2 fruit fly cellular contexts compared by ENCODE assay signal in the genomic region with DNA sequence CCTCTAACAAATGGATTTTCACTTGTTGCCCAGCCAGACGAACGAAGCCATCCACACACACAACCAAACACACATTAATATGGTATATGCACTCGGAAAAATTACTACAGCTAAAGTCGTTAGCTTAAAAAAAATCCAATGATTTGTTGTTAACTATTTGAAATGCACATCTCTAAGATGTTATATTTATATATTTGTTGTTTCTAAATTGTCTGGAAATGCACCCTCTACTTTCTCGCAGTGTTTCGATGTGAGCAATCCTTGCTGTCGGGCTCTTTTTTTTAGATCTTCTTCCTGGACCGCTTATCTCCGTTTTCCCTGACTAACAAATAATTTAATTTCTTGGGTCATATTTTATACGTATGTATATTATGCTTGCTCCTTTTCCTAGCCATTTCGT.
TF ChIP-seq lines count a peak whose summit lies in the region.

No protein-coding gene starts in this region.

- TF ChIP-seq CTCF in whole organism, embryonic (GFP tag; optimal IDR thresholded peaks at IDR 0.05; lab: Kevin White, UChicago): no peak

TF ChIP-seq in whole organism, embryonic, 481 proteins besides CTCF, POLR2A, EP300 and RAD21 (continues in another document):
- TF ChIP-seq H2.0 (GFP tag; IDR thresholded peaks at IDR 0.05; lab: Robert Waterston, UW): no peak
- TF ChIP-seq Ets65A (GFP tag; lab: Kevin White, UChicago): no peak
- TF ChIP-seq Sin3A (optimal IDR thresholded peaks at IDR 0.05; lab: Kevin White, UChicago): no peak
- peak; percentile 46 for TF ChIP-seq CG18599 (GFP tag; optimal IDR thresholded peaks at IDR 0.05; lab: Kevin White, UChicago)
- TF ChIP-seq sens (GFP tag; lab: Kevin White, UChicago): peak; percentile 25
- no peak for TF ChIP-seq pb (GFP tag; optimal IDR thresholded peaks at IDR 0.05; lab: Kevin White, UChicago)
- peak; percentile 37 for TF ChIP-seq CG2120 (GFP tag; optimal IDR thresholded peaks at IDR 0.05; lab: Kevin White, UChicago)
- no peak for TF ChIP-seq CG11695 (GFP tag; IDR thresholded peaks at IDR 0.05; lab: Robert Waterston, UW)
- TF ChIP-seq p53 (GFP tag; optimal IDR thresholded peaks at IDR 0.05; lab: Kevin White, UChicago): no peak
- TF ChIP-seq Fer1 (GFP tag; optimal IDR thresholded peaks at IDR 0.05; lab: Kevin White, UChicago): peak; percentile 9
- no peak for TF ChIP-seq CG11247 (GFP tag; IDR thresholded peaks at IDR 0.05; lab: Robert Waterston, UW)
- TF ChIP-seq lab (GFP tag; optimal IDR thresholded peaks at IDR 0.05; lab: Kevin White, UChicago): peak; percentile 43
- no peak for TF ChIP-seq pnt (GFP tag; optimal IDR thresholded peaks at IDR 0.05; lab: Kevin White, UChicago)
- no peak for TF ChIP-seq Hsf (GFP tag; optimal IDR thresholded peaks at IDR 0.05; lab: Kevin White, UChicago)
- TF ChIP-seq Hmr (GFP tag; optimal IDR thresholded peaks at IDR 0.05; lab: Kevin White, UChicago): peak; percentile 45
- no peak for TF ChIP-seq Bgb (GFP tag; IDR thresholded peaks at IDR 0.05; lab: Robert Waterston, UW; ENCODE audit: partially characterized antibody)
- TF ChIP-seq vvl (GFP tag; IDR thresholded peaks at IDR 0.05; lab: Robert Waterston, UW): no peak
- no peak for TF ChIP-seq prd (optimal IDR thresholded peaks at IDR 0.05; lab: Kevin White, UChicago)
- 0 out of 3 replicates have a peak, but pooled peaks have one; percentile 5 for TF ChIP-seq prd (GFP tag; IDR thresholded peaks at IDR 0.05; lab: Robert Waterston, UW)
- no peak for TF ChIP-seq CG12219 (GFP tag; optimal IDR thresholded peaks at IDR 0.05; lab: Kevin White, UChicago)
- no peak for TF ChIP-seq crc (GFP tag; optimal IDR thresholded peaks at IDR 0.05; lab: Kevin White, UChicago)
- no peak for TF ChIP-seq esg (GFP tag; conservative IDR thresholded peaks at IDR 0.05; lab: Robert Waterston, UW)
- no peak for TF ChIP-seq cas (GFP tag; IDR thresholded peaks at IDR 0.05; lab: Robert Waterston, UW)
- TF ChIP-seq z (GFP tag; IDR thresholded peaks at IDR 0.05; lab: Robert Waterston, UW): no peak
- TF ChIP-seq CG17568 (GFP tag; optimal IDR thresholded peaks at IDR 0.05; lab: Kevin White, UChicago): no peak
- TF ChIP-seq gem (tag; optimal IDR thresholded peaks at IDR 0.05; lab: Kevin White, UChicago): peak; percentile 42
- TF ChIP-seq CG7963 (GFP tag; IDR thresholded peaks at IDR 0.05; lab: Robert Waterston, UW; ENCODE audit: partially characterized antibody): no peak
- TF ChIP-seq hb (GFP tag; IDR thresholded peaks at IDR 0.05; lab: Robert Waterston, UW; ENCODE audit: partially characterized antibody): no peak
- no peak for TF ChIP-seq bab2 (GFP tag; optimal IDR thresholded peaks at IDR 0.05; lab: Kevin White, UChicago)
- TF ChIP-seq Hey (tag; optimal IDR thresholded peaks at IDR 0.05; lab: Kevin White, UChicago): no peak
- TF ChIP-seq croc (GFP tag; conservative IDR thresholded peaks at IDR 0.05; lab: Robert Waterston, UW): no peak
- no peak for TF ChIP-seq Hr39 (optimal IDR thresholded peaks at IDR 0.05; lab: Kevin White, UChicago)
- peak; percentile 73 for TF ChIP-seq scrt (GFP tag; optimal IDR thresholded peaks at IDR 0.05; lab: Kevin White, UChicago)
- no peak for TF ChIP-seq CG4854 (GFP tag; optimal IDR thresholded peaks at IDR 0.05; lab: Kevin White, UChicago)
- no peak for TF ChIP-seq Drgx (GFP tag; IDR thresholded peaks at IDR 0.05; lab: Robert Waterston, UW)
- peak; percentile 26 for TF ChIP-seq CG2678 (tag; optimal IDR thresholded peaks at IDR 0.05; lab: Kevin White, UChicago)
- no peak for TF ChIP-seq CG31388 (GFP tag; optimal IDR thresholded peaks at IDR 0.05; lab: Kevin White, UChicago)
- no peak for TF ChIP-seq CG32532 (GFP tag; IDR thresholded peaks at IDR 0.05; lab: Robert Waterston, UW)
- no peak for TF ChIP-seq pzg (GFP tag; optimal IDR thresholded peaks at IDR 0.05; lab: Kevin White, UChicago)
- no peak for TF ChIP-seq ftz-f1 (GFP tag; optimal IDR thresholded peaks at IDR 0.05; lab: Kevin White, UChicago)
- TF ChIP-seq Six4 (GFP tag; optimal IDR thresholded peaks at IDR 0.05; lab: Kevin White, UChicago): no peak
- TF ChIP-seq CG13775 (GFP tag; optimal IDR thresholded peaks at IDR 0.05; lab: Kevin White, UChicago): no peak
- 0 out of 3 replicates have a peak, but pooled peaks have one; percentile 12 for TF ChIP-seq Dbx (GFP tag; IDR thresholded peaks at IDR 0.05; lab: Robert Waterston, UW)
- TF ChIP-seq vfl (GFP tag; optimal IDR thresholded peaks at IDR 0.05; lab: Kevin White, UChicago): no peak
- TF ChIP-seq CrebB (tag; optimal IDR thresholded peaks at IDR 0.05; lab: Kevin White, UChicago): no peak

TF ChIP-seq in whole organism, prepupa, 60 proteins besides CTCF, POLR2A, EP300 and RAD21:
- no peak for TF ChIP-seq net (GFP tag; optimal IDR thresholded peaks at IDR 0.05; lab: Kevin White, UChicago)
- TF ChIP-seq CG11902 (GFP tag; optimal IDR thresholded peaks at IDR 0.05; lab: Kevin White, UChicago): no peak
- TF ChIP-seq Eip78C (GFP tag; lab: Kevin White, UChicago): peak; percentile 54
- no peak for TF ChIP-seq CG8319 (GFP tag; optimal IDR thresholded peaks at IDR 0.05; lab: Kevin White, UChicago)
